Worm (Caenorhabditis elegans) whole organism, L1 larva: ENCODE measurements around the gene sas-6.

ENCODE experiments used
- ets-5 ChIP-seq: fragments of 200-800 bp; sonication (Bioruptor generic); IDR thresholded peaks from 2 replicates; pipeline ENCODE4 v1.3.6; 2022; ENCODE audit warnings: missing genetic modification characterization, missing compliant biosample characterization
- mdl-1 ChIP-seq, 2 experiments: fragments of 150-350 bp; optimal IDR thresholded peaks; 2 replicates each; lab custom pipeline; 2014 to 2017; ENCODE audit warnings: missing biosample characterization in 2 of 2, missing genetic modification characterization in 2 of 2, inconsistent platforms in 1 of 2
- snpc-4 ChIP-seq: fragments of 150-350 bp; optimal IDR thresholded peaks from 2 replicates; lab custom pipeline; 2014; ENCODE audit warnings: missing biosample characterization, missing genetic modification characterization

DNA sequence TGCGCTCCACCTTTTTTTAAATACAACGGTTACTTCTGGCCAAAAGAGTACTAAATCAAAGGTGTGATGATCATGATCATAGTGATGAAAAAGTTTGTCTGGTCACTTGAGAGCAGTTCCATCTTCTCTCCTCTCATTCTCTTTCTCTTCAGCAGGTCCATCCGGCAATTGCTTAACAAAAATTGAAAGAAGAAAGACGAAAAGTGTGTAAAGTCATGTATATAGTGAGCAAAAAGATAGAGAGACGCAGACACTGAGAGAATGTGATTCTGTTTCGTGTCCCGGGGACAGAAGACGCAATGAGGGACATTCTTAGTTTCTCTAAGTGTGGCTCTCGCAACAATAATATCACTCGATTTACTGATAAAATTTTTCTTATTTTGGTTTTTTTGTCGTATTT is 39.7 kb downstream of the sas-6 start:
- TF ChIP-seq ets-5 (GFP tag; lab: Robert Waterston, UW) (no peak), mdl-1 (tag; optimal IDR thresholded peaks at IDR 0.05; lab: Kevin White, UChicago) (no peak), snpc-4 (tag; lab: Kevin White, UChicago) (no peak)
